Worm (Caenorhabditis elegans) whole organism, L2 larva: ENCODE measurements around the gene tbc-3.

ENCODE experiments used
- C34F6.9 ChIP-seq: fragments of 150-350 bp; optimal IDR thresholded peaks from 2 replicates; lab custom pipeline; 2014; ENCODE audit warnings: missing biosample characterization, missing genetic modification characterization
- F13H6.1 ChIP-seq: sonication (generic microtip); optimal IDR thresholded peaks from 2 replicates; lab custom pipeline; 2016; ENCODE audit warnings: missing genetic modification characterization, missing compliant biosample characterization
- Y55F3AM.14 ChIP-seq: fragments of 200-800 bp; sonication (Bioruptor generic); optimal IDR thresholded peaks from 2 replicates; lab custom pipeline; 2018; ENCODE audit warnings: mild to moderate bottlenecking, missing genetic modification characterization, missing compliant biosample characterization
- ZK546.5 ChIP-seq: sonication (generic microtip); optimal IDR thresholded peaks from 2 replicates; lab custom pipeline; 2017; ENCODE audit warnings: missing biosample characterization, missing genetic modification characterization
- aly-2 ChIP-seq: fragments of 150-350 bp; optimal IDR thresholded peaks from 2 replicates; lab custom pipeline; 2014; ENCODE audit warnings: missing biosample characterization, missing genetic modification characterization
- ama-1 ChIP-seq: fragments of 150-350 bp; optimal IDR thresholded peaks from 2 replicates; lab custom pipeline; 2018; ENCODE audit warnings: inconsistent platforms
- blmp-1 ChIP-seq: sonication (generic microtip); optimal IDR thresholded peaks from 2 replicates; lab custom pipeline; 2017; ENCODE audit warnings: missing genetic modification characterization, mild to moderate bottlenecking, missing compliant biosample characterization, antibody characterized with exemption, moderate library complexity; ENCODE audit not compliant: insufficient read depth
- ceh-16 ChIP-seq: fragments of 150-350 bp; optimal IDR thresholded peaks from 2 replicates; lab custom pipeline; 2014; ENCODE audit warnings: missing biosample characterization, missing genetic modification characterization
- ceh-82 ChIP-seq: fragments of 150-350 bp; optimal IDR thresholded peaks from 2 replicates; lab custom pipeline; 2014; ENCODE audit warnings: missing biosample characterization, missing genetic modification characterization
- crh-2 ChIP-seq: sonication (generic microtip); optimal IDR thresholded peaks from 2 replicates; lab custom pipeline; 2017; ENCODE audit warnings: missing biosample characterization, missing genetic modification characterization
- dmd-4 ChIP-seq: sonication (generic microtip); optimal IDR thresholded peaks from 2 replicates; lab custom pipeline; 2017; ENCODE audit warnings: missing biosample characterization, missing genetic modification characterization
- egl-27 ChIP-seq: sonication (generic microtip); optimal IDR thresholded peaks from 3 replicates; lab custom pipeline; 2017; ENCODE audit warnings: missing biosample characterization, missing genetic modification reagents, missing genetic modification characterization
- elt-1 ChIP-seq: fragments of 150-350 bp; optimal IDR thresholded peaks from 2 replicates; lab custom pipeline; 2014; ENCODE audit warnings: missing biosample characterization, missing genetic modification characterization
- fos-1 ChIP-seq: fragments of 150-350 bp; optimal IDR thresholded peaks from 2 replicates; lab custom pipeline; 2014; ENCODE audit warnings: missing biosample characterization, missing genetic modification characterization
- gmeb-1 ChIP-seq: fragments of 150-350 bp; optimal IDR thresholded peaks from 2 replicates; lab custom pipeline; 2014; ENCODE audit warnings: missing biosample characterization, missing genetic modification characterization
- lin-11 ChIP-seq: fragments of 150-350 bp; sonication (generic microtip); optimal IDR thresholded peaks from 2 replicates; lab custom pipeline; 2014; ENCODE audit warnings: missing biosample characterization, missing genetic modification characterization, inconsistent platforms, mixed read lengths
- lin-13 ChIP-seq: fragments of 150-350 bp; optimal IDR thresholded peaks from 2 replicates; lab custom pipeline; 2014; ENCODE audit warnings: missing biosample characterization, missing genetic modification reagents, missing genetic modification characterization
- lin-39 ChIP-seq: fragments of 150-350 bp; optimal IDR thresholded peaks from 2 replicates; lab custom pipeline; 2014; ENCODE audit warnings: missing biosample characterization, missing genetic modification reagents, missing genetic modification characterization
- lsy-2 ChIP-seq, 2 experiments: fragments of 150-350 bp in 1 of 2; sonication (generic microtip) in 1 of 2; optimal IDR thresholded peaks; 2 replicates each; lab custom pipeline; 2014 to 2017; ENCODE audit warnings: missing biosample characterization in 2 of 2, missing genetic modification characterization in 2 of 2
- mab-5 ChIP-seq: fragments of 150-350 bp; optimal IDR thresholded peaks from 2 replicates; lab custom pipeline; 2014; ENCODE audit warnings: missing biosample characterization, missing genetic modification characterization
- mbf-1 ChIP-seq: sonication (generic microtip); optimal IDR thresholded peaks from 2 replicates; lab custom pipeline; 2017; ENCODE audit warnings: missing biosample characterization, missing genetic modification characterization
- mdl-1 ChIP-seq, 2 experiments: fragments of 150-350 bp in 1 of 2; sonication (generic microtip) in 1 of 2; optimal IDR thresholded peaks; 2 replicates each; lab custom pipeline; 2017; ENCODE audit warnings: missing biosample characterization in 2 of 2, missing genetic modification characterization in 2 of 2
- nhr-10 ChIP-seq: sonication (generic microtip); optimal IDR thresholded peaks from 2 replicates; lab custom pipeline; 2017; ENCODE audit warnings: missing biosample characterization, missing genetic modification characterization
- nhr-11 ChIP-seq: fragments of 150-350 bp; optimal IDR thresholded peaks from 2 replicates; lab custom pipeline; 2014; ENCODE audit warnings: missing biosample characterization, missing genetic modification characterization
- nhr-12 ChIP-seq: fragments of 150-350 bp; optimal IDR thresholded peaks from 2 replicates; lab custom pipeline; 2014; ENCODE audit warnings: missing biosample characterization, missing genetic modification characterization
- nhr-129 ChIP-seq: fragments of 150-350 bp; optimal IDR thresholded peaks from 2 replicates; lab custom pipeline; 2014; ENCODE audit warnings: missing biosample characterization, missing genetic modification characterization
- nhr-21 ChIP-seq: fragments of 150-350 bp; optimal IDR thresholded peaks from 2 replicates; lab custom pipeline; 2014; ENCODE audit warnings: missing biosample characterization, missing genetic modification characterization
- nhr-23 ChIP-seq: fragments of 150-350 bp; optimal IDR thresholded peaks from 2 replicates; lab custom pipeline; 2014; ENCODE audit warnings: missing biosample characterization, missing genetic modification reagents, missing genetic modification characterization
- nhr-237 ChIP-seq: fragments of 150-350 bp; optimal IDR thresholded peaks from 2 replicates; lab custom pipeline; 2014; ENCODE audit warnings: missing biosample characterization, missing genetic modification characterization
- nhr-6 ChIP-seq: fragments of 150-350 bp; optimal IDR thresholded peaks from 2 replicates; lab custom pipeline; 2014; ENCODE audit warnings: missing biosample characterization, missing genetic modification characterization
- nhr-77 ChIP-seq: fragments of 150-350 bp; optimal IDR thresholded peaks from 2 replicates; lab custom pipeline; 2014; ENCODE audit warnings: missing biosample characterization, missing genetic modification characterization
- peb-1 ChIP-seq: fragments of 150-350 bp; optimal IDR thresholded peaks from 2 replicates; lab custom pipeline; 2014; ENCODE audit warnings: missing biosample characterization, missing genetic modification characterization
- sma-3 ChIP-seq: sonication (generic microtip); optimal IDR thresholded peaks from 2 replicates; lab custom pipeline; 2016; ENCODE audit warnings: missing genetic modification reagents, missing genetic modification characterization, missing compliant biosample characterization
- sma-9 ChIP-seq, 2 experiments: fragments of 150-350 bp in 1 of 2; sonication (generic microtip) in 1 of 2; optimal IDR thresholded peaks; 2 replicates each; lab custom pipeline; 2014 to 2016; ENCODE audit warnings: missing genetic modification characterization in 2 of 2, mild to moderate bottlenecking in 1 of 2, missing biosample characterization in 1 of 2, missing compliant biosample characterization in 1 of 2, missing genetic modification reagents in 1 of 2, moderate library complexity in 1 of 2
- snpc-4 ChIP-seq: fragments of 150-350 bp; optimal IDR thresholded peaks from 2 replicates; lab custom pipeline; 2014; ENCODE audit warnings: missing biosample characterization, missing genetic modification characterization
- unc-39 ChIP-seq: fragments of 150-350 bp; optimal IDR thresholded peaks from 2 replicates; lab custom pipeline; 2014; ENCODE audit warnings: missing biosample characterization, missing genetic modification characterization
- unc-55 ChIP-seq: fragments of 150-350 bp; sonication (generic microtip); optimal IDR thresholded peaks from 3 replicates; lab custom pipeline; 2014; ENCODE audit warnings: missing biosample characterization, missing genetic modification reagents, missing genetic modification characterization
- zag-1 ChIP-seq: fragments of 150-350 bp; optimal IDR thresholded peaks from 2 replicates; lab custom pipeline; 2014; ENCODE audit warnings: missing biosample characterization, missing genetic modification characterization
- ztf-11 ChIP-seq: sonication (generic microtip); optimal IDR thresholded peaks from 2 replicates; lab custom pipeline; 2017; ENCODE audit warnings: missing biosample characterization, missing genetic modification characterization

Gene tbc-3

DNA sequence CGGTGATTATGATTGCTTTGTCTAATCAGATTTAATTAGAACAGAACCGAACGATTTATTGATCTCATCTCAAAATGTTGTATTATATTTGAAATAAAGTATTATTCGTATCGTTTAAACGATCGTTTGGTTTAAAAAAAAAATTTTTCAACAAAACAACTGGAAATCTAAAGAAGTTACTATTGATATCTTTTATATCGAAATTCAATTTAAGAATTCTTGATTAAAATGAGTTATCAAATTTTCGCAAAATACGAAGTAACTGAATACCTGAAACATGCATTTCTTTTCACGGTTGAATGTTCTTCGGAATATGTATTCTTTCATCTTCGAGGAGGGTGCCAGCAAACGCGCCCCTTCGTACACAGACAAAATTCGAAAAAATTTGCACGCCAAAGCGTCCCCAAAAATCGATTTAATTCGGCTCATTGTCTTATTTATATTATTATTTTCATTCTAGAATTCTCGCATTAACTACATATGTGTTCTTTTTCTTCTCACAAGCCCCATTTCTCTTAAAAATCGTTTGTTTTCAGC lies 40.8 kb upstream of the tbc-3 start, which contains the start of gene npp-1:
Gene npp-1 (plus strand): TSS at position 537 of the 537 bp plus-strand sequence.
- TF ChIP-seq lsy-2 (tag; optimal IDR thresholded peaks at IDR 0.05; lab: Kevin White, UChicago) (no peak), ama-1 (lab: Kevin White, UChicago) (no peak), Y55F3AM.14 (GFP tag; lab: Kevin White, UChicago) (no peak), mbf-1 (no peak), egl-27 (tag; lab: Kevin White, UChicago) (no peak), gmeb-1 (tag; lab: Kevin White, UChicago) (peak; percentile 32), zag-1 (tag; lab: Kevin White, UChicago) (no peak), nhr-11 (tag; lab: Kevin White, UChicago) (no peak), lin-39 (tag; lab: Kevin White, UChicago) (no peak), ztf-11 (tag; lab: Kevin White, UChicago) (no peak), lin-11 (tag; lab: Kevin White, UChicago) (no peak), nhr-21 (tag; lab: Kevin White, UChicago) (no peak), sma-9 (GFP tag; optimal IDR thresholded peaks at IDR 0.05; lab: Kevin White, UChicago) (no peak), sma-9 (tag; optimal IDR thresholded peaks at IDR 0.05; lab: Kevin White, UChicago) (no peak), mdl-1 (tag; optimal IDR thresholded peaks at IDR 0.05; lab: Kevin White, UChicago) (no peak), nhr-129 (tag; lab: Kevin White, UChicago) (peak; percentile 61), mab-5 (tag; lab: Kevin White, UChicago) (no peak), nhr-12 (tag; lab: Kevin White, UChicago) (no peak), fos-1 (peak; percentile 2), unc-39 (tag; lab: Kevin White, UChicago) (no peak), F13H6.1 (tag; lab: Kevin White, UChicago) (no peak), dmd-4 (no peak), elt-1 (tag; lab: Kevin White, UChicago) (no peak), sma-3 (GFP tag; lab: Kevin White, UChicago) (no peak), blmp-1 (no peak), C34F6.9 (tag; lab: Kevin White, UChicago) (peak; percentile 70), nhr-237 (no peak), lin-13 (GFP tag; lab: Kevin White, UChicago) (no peak), ceh-16 (tag; lab: Kevin White, UChicago) (no peak), snpc-4 (tag; lab: Kevin White, UChicago) (no peak), ZK546.5 (tag; lab: Kevin White, UChicago) (no peak), unc-55 (GFP tag; lab: Kevin White, UChicago) (peak; percentile 62), crh-2 (peak; percentile 4), nhr-10 (tag; lab: Kevin White, UChicago) (no peak)

DNA sequence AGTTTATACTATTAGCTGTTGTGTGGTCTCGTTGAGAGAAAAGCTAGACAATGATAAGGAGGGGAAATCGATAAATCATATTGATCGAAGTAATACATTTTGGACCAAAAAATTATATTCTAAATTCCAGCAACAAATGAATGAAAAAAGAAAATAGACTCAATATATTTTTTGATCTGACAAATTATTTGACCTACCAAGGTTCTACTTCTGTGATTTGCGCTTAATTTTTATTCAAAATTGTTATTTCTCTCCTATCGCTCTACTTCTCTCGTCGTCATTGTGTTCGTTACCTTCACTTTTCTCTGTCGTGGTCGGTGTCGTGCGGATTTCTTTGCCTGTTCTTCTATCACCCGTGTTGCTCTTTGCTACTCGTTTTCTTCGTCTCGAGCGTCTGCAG lies 39.8 kb upstream of the tbc-3 start:
- TF ChIP-seq snpc-4 (tag; lab: Kevin White, UChicago) (no peak), nhr-6 (no peak), sma-3 (GFP tag; lab: Kevin White, UChicago) (no peak), nhr-77 (tag; lab: Kevin White, UChicago) (no peak), lsy-2 (tag; optimal IDR thresholded peaks at IDR 0.05; lab: Kevin White, UChicago) (no peak), egl-27 (tag; lab: Kevin White, UChicago) (no peak), ztf-11 (tag; lab: Kevin White, UChicago) (no peak), nhr-10 (tag; lab: Kevin White, UChicago) (no peak), peb-1 (tag; lab: Kevin White, UChicago) (no peak), nhr-23 (tag; lab: Kevin White, UChicago) (no peak), gmeb-1 (tag; lab: Kevin White, UChicago) (no peak), lin-13 (GFP tag; lab: Kevin White, UChicago) (no peak), ama-1 (lab: Kevin White, UChicago) (no peak), crh-2 (no peak), lin-11 (tag; lab: Kevin White, UChicago) (no peak), blmp-1 (no peak), aly-2 (tag; lab: Kevin White, UChicago) (no peak), ceh-82 (tag; lab: Kevin White, UChicago) (no peak), nhr-21 (tag; lab: Kevin White, UChicago) (no peak), lin-39 (tag; lab: Kevin White, UChicago) (no peak)
- TF ChIP-seq, all 48 proteins: peak for 0
